Worm (Caenorhabditis elegans): ENCODE measurements around the gene disl-2.

DNA sequence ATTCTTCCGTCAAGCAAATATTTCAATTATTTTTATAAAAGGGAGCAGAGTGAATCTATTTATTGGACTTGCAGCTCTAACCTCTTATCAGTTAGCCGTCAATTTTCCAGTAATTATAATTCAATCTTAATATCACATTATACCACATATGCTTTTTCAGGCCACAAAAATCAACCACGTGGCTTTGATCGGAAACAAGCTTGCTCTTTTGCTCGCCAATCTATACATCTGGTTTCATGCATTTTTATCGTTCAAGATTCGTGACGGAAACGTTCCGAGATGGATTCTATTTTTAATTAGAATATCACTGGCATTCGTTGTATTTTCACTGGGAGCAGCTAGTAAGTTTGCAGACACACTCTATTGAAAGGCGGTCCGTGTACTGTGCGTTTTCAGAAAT is 35.9 kb upstream of the disl-2 start:
- TF ChIP-seq dox-1 (GFP tag; IDR thresholded peaks at IDR 0.05) = no peak
- no peak for TF ChIP-seq nhr-80 (tag; optimal IDR thresholded peaks at IDR 0.05)
- TF ChIP-seq pha-4 (tag; optimal IDR thresholded peaks at IDR 0.05) = no peak
- TF ChIP-seq Y67H2A.10 (GFP tag; conservative IDR thresholded peaks at IDR 0.05) = no peak
- no peak for TF ChIP-seq ama-1 (optimal IDR thresholded peaks at IDR 0.05)
- TF ChIP-seq ama-1 (GFP tag; optimal IDR thresholded peaks at IDR 0.05) = no peak
- TF ChIP-seq hmg-1.2 (GFP tag; IDR thresholded peaks at IDR 0.05) = no peak
- TF ChIP-seq nhr-179 (tag; optimal IDR thresholded peaks at IDR 0.05) = no peak
